Worm (Caenorhabditis elegans) whole organism, L4 larva: ENCODE results near the gene srd-50.

Source experiments
- egl-27 ChIP-seq: sonication (generic microtip); optimal IDR thresholded peaks from 3 replicates; lab custom pipeline; 2017; ENCODE audit warnings: missing biosample characterization, missing genetic modification reagents, missing genetic modification characterization
- nhr-102 ChIP-seq: sonication (generic microtip); optimal IDR thresholded peaks from 2 replicates; lab custom pipeline; 2016; ENCODE audit warnings: mild to moderate bottlenecking, missing genetic modification characterization, moderate library complexity, missing compliant biosample characterization
- nhr-77 ChIP-seq: fragments of 150-350 bp; optimal IDR thresholded peaks from 2 replicates; lab custom pipeline; 2014; ENCODE audit warnings: missing biosample characterization, missing genetic modification characterization
- php-3 ChIP-seq: fragments of 200-800 bp; sonication (Bioruptor generic); IDR thresholded peaks from 2 replicates; pipeline ENCODE4 v1.3.6; 2022; ENCODE audit warnings: missing genetic modification reagents, missing genetic modification characterization, missing compliant biosample characterization
- tra-1 ChIP-seq: fragments of 200-800 bp; sonication (Bioruptor generic); IDR thresholded peaks from 2 replicates; pipeline ENCODE4 v1.3.6; 2022; ENCODE audit warnings: missing genetic modification reagents, missing genetic modification characterization, missing compliant biosample characterization
- ztf-11 ChIP-seq: fragments of 150-350 bp; optimal IDR thresholded peaks from 2 replicates; lab custom pipeline; 2014; ENCODE audit warnings: missing biosample characterization, missing genetic modification characterization

ce11 chrX:13506043-13506442 lies 24.4 kb upstream of the srd-50 start:
- TF ChIP-seq php-3 (GFP tag; lab: Robert Waterston, UW) (no peak), tra-1 (GFP tag; lab: Robert Waterston, UW) (no peak), nhr-77 (no peak), egl-27 (no peak), nhr-102 (no peak), ztf-11 (tag; lab: Kevin White, UChicago) (no peak)
